Worm (Caenorhabditis elegans) whole organism, L2 larva: ENCODE data around the gene trpp-3.

ENCODE experiments used
- C34F6.9 ChIP-seq: fragments of 150-350 bp; optimal IDR thresholded peaks from 2 replicates; lab custom pipeline; 2014; ENCODE audit warnings: missing biosample characterization, missing genetic modification characterization
- R02D3.7 ChIP-seq: fragments of 150-350 bp; optimal IDR thresholded peaks from 2 replicates; lab custom pipeline; 2014; ENCODE audit warnings: missing biosample characterization, missing genetic modification characterization
- ama-1 ChIP-seq: fragments of 150-350 bp; optimal IDR thresholded peaks from 2 replicates; lab custom pipeline; 2018; ENCODE audit warnings: inconsistent platforms
- ceh-16 ChIP-seq: fragments of 150-350 bp; optimal IDR thresholded peaks from 2 replicates; lab custom pipeline; 2014; ENCODE audit warnings: missing biosample characterization, missing genetic modification characterization
- ceh-82 ChIP-seq: fragments of 150-350 bp; optimal IDR thresholded peaks from 2 replicates; lab custom pipeline; 2014; ENCODE audit warnings: missing biosample characterization, missing genetic modification characterization
- egl-27 ChIP-seq: sonication (generic microtip); optimal IDR thresholded peaks from 3 replicates; lab custom pipeline; 2017; ENCODE audit warnings: missing biosample characterization, missing genetic modification reagents, missing genetic modification characterization
- elt-3 ChIP-seq: sonication (generic microtip); optimal IDR thresholded peaks from 2 replicates; lab custom pipeline; 2017; ENCODE audit warnings: missing biosample characterization, missing genetic modification characterization
- nhr-237 ChIP-seq: fragments of 150-350 bp; optimal IDR thresholded peaks from 2 replicates; lab custom pipeline; 2014; ENCODE audit warnings: missing biosample characterization, missing genetic modification characterization

- TF ChIP-seq ama-1 (lab: Kevin White, UChicago): no peak
- TF ChIP-seq elt-3 (tag; lab: Kevin White, UChicago): no peak
- no peak for TF ChIP-seq ceh-82 (tag; lab: Kevin White, UChicago)
- TF ChIP-seq nhr-237 (tag; lab: Kevin White, UChicago): no peak
- TF ChIP-seq R02D3.7 (tag; lab: Kevin White, UChicago): no peak
- TF ChIP-seq ceh-16: no peak
- no peak for TF ChIP-seq C34F6.9 (tag; lab: Kevin White, UChicago)
- TF ChIP-seq egl-27 (tag; lab: Kevin White, UChicago): no peak
These were observed 40.6 kb downstream of the trpp-3 start, which contains the start of gene C48B4.11 for ce11 chrIII:9565973-9566372.
